Fruit fly (Drosophila melanogaster) whole organism, embryonic: ENCODE measurements around the gene CG13601.
A peak's percentile ranks its signal among the peaks of the same experiment; 100 is the strongest.

Experiments
- Aef1 ChIP-seq: fragments of 200-800 bp; sonication (Bioruptor generic); IDR thresholded peaks from 3 replicates; pipeline ENCODE4 v1.3.6; 2022; ENCODE audit warnings: missing biosample characterization, missing genetic modification characterization
- CG1024 ChIP-seq: fragments of 200-800 bp; sonication (Bioruptor generic); IDR thresholded peaks from 2 replicates; pipeline ENCODE4 v1.3.6; 2022; ENCODE audit warnings: missing biosample characterization, missing genetic modification characterization
- CG11560 ChIP-seq: fragments of 200-800 bp; sonication (Bioruptor generic); IDR thresholded peaks from 3 replicates; pipeline ENCODE4 v1.3.6; 2022; ENCODE audit warnings: missing biosample characterization, missing genetic modification characterization
- CG14860 ChIP-seq: fragments of 200-800 bp; sonication (Bioruptor generic); IDR thresholded peaks from 3 replicates; pipeline ENCODE4 v1.3.6; 2022; ENCODE audit warnings: missing biosample characterization, missing genetic modification characterization; ENCODE audit not compliant: partially characterized antibody
- CG15696 ChIP-seq: fragments of 200-800 bp; sonication (Bioruptor generic); optimal IDR thresholded peaks from 2 replicates; lab custom pipeline; 2019; ENCODE audit warnings: missing biosample characterization, mild to moderate bottlenecking, missing genetic modification characterization, moderate library complexity
- CG16779 ChIP-seq: fragments of 200-800 bp; sonication (Bioruptor generic); IDR thresholded peaks from 2 replicates; pipeline ENCODE4 v1.3.6; 2022; ENCODE audit warnings: missing biosample characterization, missing genetic modification characterization
- CG17328 ChIP-seq: fragments of 200-800 bp; sonication (Bioruptor generic); IDR thresholded peaks from 2 replicates; pipeline ENCODE4 v1.3.6; 2022; ENCODE audit warnings: missing biosample characterization, missing genetic modification characterization
- CG17385 ChIP-seq: fragments of 200-800 bp; sonication (Bioruptor generic); optimal IDR thresholded peaks from 3 replicates; lab custom pipeline; 2018; ENCODE audit warnings: missing biosample characterization, mild to moderate bottlenecking, missing genetic modification characterization
- CG1832 ChIP-seq: fragments of 200-800 bp; sonication (Bioruptor generic); optimal IDR thresholded peaks from 2 replicates; lab custom pipeline; 2017; ENCODE audit warnings: missing biosample characterization, mild to moderate bottlenecking, missing genetic modification characterization, inconsistent platforms
- CG34224 ChIP-seq: fragments of 200-800 bp; sonication (Bioruptor generic); IDR thresholded peaks from 3 replicates; pipeline ENCODE4 v1.3.6; 2022; ENCODE audit warnings: missing biosample characterization, missing genetic modification characterization; ENCODE audit not compliant: partially characterized antibody
- CG34422 ChIP-seq: fragments of 200-800 bp; sonication (Bioruptor generic); IDR thresholded peaks from 3 replicates; pipeline ENCODE4 v1.3.6; 2022; ENCODE audit warnings: missing biosample characterization, missing genetic modification characterization
- CG4282 ChIP-seq: fragments of 200-800 bp; sonication (Bioruptor generic); optimal IDR thresholded peaks from 2 replicates; lab custom pipeline; 2016; ENCODE audit warnings: missing biosample characterization, missing genetic modification characterization
- CG4360 ChIP-seq: fragments of 200-800 bp; sonication (Bioruptor generic); IDR thresholded peaks from 2 replicates; pipeline ENCODE4 v1.3.6; 2022; ENCODE audit warnings: missing biosample characterization, missing genetic modification characterization
- CG4854 ChIP-seq: fragments of 200-800 bp; sonication (Bioruptor generic); optimal IDR thresholded peaks from 2 replicates; lab custom pipeline; 2016; ENCODE audit warnings: missing biosample characterization, missing genetic modification characterization, inconsistent platforms
- CG6689 ChIP-seq: fragments of 200-800 bp; sonication (Bioruptor generic); IDR thresholded peaks from 2 replicates; pipeline ENCODE4 v1.3.6; 2022; ENCODE audit warnings: missing biosample characterization, missing genetic modification characterization
- CG7357 ChIP-seq: fragments of 200-800 bp; sonication (Bioruptor generic); IDR thresholded peaks from 3 replicates; pipeline ENCODE4 v1.3.6; 2022; ENCODE audit warnings: missing biosample characterization, missing genetic modification characterization
- CG7987 ChIP-seq: fragments of 200-800 bp; sonication (Bioruptor generic); optimal IDR thresholded peaks from 2 replicates; lab custom pipeline; 2018; ENCODE audit warnings: missing biosample characterization, mild to moderate bottlenecking, missing genetic modification characterization, moderate library complexity
- CG9609 ChIP-seq: fragments of 200-800 bp; sonication (Bioruptor generic); optimal IDR thresholded peaks from 3 replicates; lab custom pipeline; 2016; ENCODE audit warnings: missing biosample characterization, missing genetic modification characterization
- Chrac-16 ChIP-seq: fragments of 200-800 bp; sonication (Bioruptor generic); optimal IDR thresholded peaks from 3 replicates; lab custom pipeline; 2016; ENCODE audit warnings: missing biosample characterization, missing genetic modification characterization
- Dbx ChIP-seq: fragments of 200-800 bp; sonication (Bioruptor generic); IDR thresholded peaks from 3 replicates; pipeline ENCODE4 v1.3.6; 2022; ENCODE audit warnings: missing biosample characterization, missing genetic modification characterization
- E2f1 ChIP-seq: fragments of 200-800 bp; sonication (Bioruptor generic); IDR thresholded peaks from 2 replicates; pipeline ENCODE4 v1.3.6; 2022; ENCODE audit warnings: missing biosample characterization, missing genetic modification characterization
- HLH3B ChIP-seq: fragments of 200-800 bp; sonication (Bioruptor generic); IDR thresholded peaks from 2 replicates; pipeline ENCODE4 v1.3.6; 2022; ENCODE audit warnings: missing biosample characterization, missing genetic modification characterization
- HLH4C ChIP-seq: fragments of 200-800 bp; sonication (Bioruptor generic); IDR thresholded peaks from 3 replicates; pipeline ENCODE4 v1.3.6; 2022; ENCODE audit warnings: missing biosample characterization, missing genetic modification characterization; ENCODE audit not compliant: partially characterized antibody
- Hr78 ChIP-seq, 2 experiments: fragments of 200-800 bp in 1 of 2; fragments of >200 bp in 1 of 2; sonication (Bioruptor generic) in 1 of 2; optimal IDR thresholded peaks; 2 replicates each; lab custom pipeline; 2017 to 2019; ENCODE audit warnings: missing biosample characterization in 2 of 2, missing genetic modification characterization in 2 of 2, mild to moderate bottlenecking in 1 of 2, moderate library complexity in 1 of 2
- Myb ChIP-seq: fragments of 200-800 bp; sonication (Bioruptor generic); optimal IDR thresholded peaks from 2 replicates; lab custom pipeline; 2016; ENCODE audit warnings: missing biosample characterization, missing genetic modification characterization
- Opbp ChIP-seq: fragments of 200-800 bp; sonication (Bioruptor generic); IDR thresholded peaks from 3 replicates; pipeline ENCODE4 v1.3.6; 2022; ENCODE audit warnings: missing biosample characterization, missing genetic modification characterization; ENCODE audit not compliant: partially characterized antibody
- Ravus ChIP-seq: fragments of 200-800 bp; sonication (Bioruptor generic); IDR thresholded peaks from 2 replicates; pipeline ENCODE4 v1.3.6; 2022; ENCODE audit warnings: missing biosample characterization, missing genetic modification characterization
- Rx ChIP-seq: fragments of 200-800 bp; sonication (Bioruptor generic); IDR thresholded peaks from 2 replicates; pipeline ENCODE4 v1.3.6; 2022; ENCODE audit warnings: missing biosample characterization, missing genetic modification characterization
- Sry-β ChIP-seq: fragments of 200-800 bp; sonication (Bioruptor generic); optimal IDR thresholded peaks from 2 replicates; lab custom pipeline; 2018; ENCODE audit warnings: missing biosample characterization, mild to moderate bottlenecking, missing genetic modification characterization, moderate library complexity
- al ChIP-seq: fragments of 200-800 bp; sonication (Bioruptor generic); IDR thresholded peaks from 2 replicates; pipeline ENCODE4 v1.3.6; 2022; ENCODE audit warnings: missing biosample characterization, missing genetic modification characterization
- amos ChIP-seq: fragments of 200-800 bp; sonication (Bioruptor generic); IDR thresholded peaks from 2 replicates; pipeline ENCODE4 v1.3.6; 2022; ENCODE audit warnings: missing biosample characterization, missing genetic modification characterization; ENCODE audit not compliant: partially characterized antibody
- ap ChIP-seq: fragments of 200-800 bp; sonication (Bioruptor generic); IDR thresholded peaks from 2 replicates; pipeline ENCODE4 v1.3.6; 2022; ENCODE audit warnings: missing biosample characterization, missing genetic modification characterization
- cas ChIP-seq: fragments of 200-800 bp; sonication (Bioruptor generic); IDR thresholded peaks from 2 replicates; pipeline ENCODE4 v1.3.6; 2022; ENCODE audit warnings: missing biosample characterization, missing genetic modification characterization
- chinmo ChIP-seq: fragments of 200-800 bp; sonication (Bioruptor generic); IDR thresholded peaks from 4 replicates; pipeline ENCODE4 v1.3.6; 2022; ENCODE audit warnings: missing biosample characterization, missing genetic modification characterization; ENCODE audit not compliant: partially characterized antibody
- dpn ChIP-seq, 2 experiments: fragments of 200-800 bp; sonication (Bioruptor generic); optimal IDR thresholded peaks; 3 replicates each; lab custom pipeline; 2016; ENCODE audit warnings: missing biosample characterization in 2 of 2, missing genetic modification characterization in 2 of 2
- emc ChIP-seq: fragments of 200-800 bp; sonication (Bioruptor generic); optimal IDR thresholded peaks from 2 replicates; lab custom pipeline; 2016; ENCODE audit warnings: missing biosample characterization, missing genetic modification characterization
- ftz-f1 ChIP-seq: fragments of 200-800 bp; sonication (Bioruptor generic); optimal IDR thresholded peaks from 2 replicates; lab custom pipeline; 2016; ENCODE audit warnings: missing biosample characterization, missing genetic modification characterization
- ham ChIP-seq: fragments of 200-800 bp; sonication (Bioruptor generic); IDR thresholded peaks from 2 replicates; pipeline ENCODE4 v1.3.6; 2022; ENCODE audit warnings: missing biosample characterization, missing genetic modification characterization
- her ChIP-seq: fragments of 200-800 bp; sonication (Bioruptor generic); optimal IDR thresholded peaks from 2 replicates; lab custom pipeline; 2016; ENCODE audit warnings: missing biosample characterization, missing genetic modification characterization
- insv ChIP-seq, 2 experiments: fragments of 200-800 bp; sonication (Bioruptor generic); optimal IDR thresholded peaks; 3 replicates each; lab custom pipeline; 2016 to 2018; ENCODE audit warnings: missing biosample characterization in 2 of 2, missing genetic modification characterization in 2 of 2
- inv ChIP-seq: fragments of 200-800 bp; sonication (Bioruptor generic); IDR thresholded peaks from 2 replicates; pipeline ENCODE4 v1.3.6; 2022; ENCODE audit warnings: missing biosample characterization, missing genetic modification characterization; ENCODE audit not compliant: partially characterized antibody
- jigr1 ChIP-seq: fragments of 200-800 bp; sonication (Bioruptor generic); IDR thresholded peaks from 3 replicates; pipeline ENCODE4 v1.3.6; 2022; ENCODE audit warnings: missing biosample characterization, missing genetic modification characterization
- lbe ChIP-seq: fragments of 200-800 bp; sonication (Bioruptor generic); optimal IDR thresholded peaks from 2 replicates; lab custom pipeline; 2016; ENCODE audit warnings: missing biosample characterization, mild to moderate bottlenecking, missing genetic modification characterization
- nerfin-1 ChIP-seq: fragments of 200-800 bp; sonication (Bioruptor generic); optimal IDR thresholded peaks from 3 replicates; lab custom pipeline; 2019; ENCODE audit warnings: missing biosample characterization, mild to moderate bottlenecking, missing genetic modification characterization, moderate library complexity
- nmo ChIP-seq: fragments of 200-800 bp; sonication (Bioruptor generic); optimal IDR thresholded peaks from 2 replicates; lab custom pipeline; 2018; ENCODE audit warnings: missing biosample characterization, mild to moderate bottlenecking, missing genetic modification characterization, moderate library complexity
- nom ChIP-seq: fragments of 200-800 bp; sonication (Bioruptor generic); optimal IDR thresholded peaks from 2 replicates; lab custom pipeline; 2017; ENCODE audit warnings: missing biosample characterization, missing genetic modification characterization, mild to moderate bottlenecking, moderate library complexity, missing genetic modification reagents
- sob ChIP-seq: fragments of 200-800 bp; sonication (Bioruptor generic); IDR thresholded peaks from 2 replicates; pipeline ENCODE4 v1.3.6; 2022; ENCODE audit warnings: missing biosample characterization, missing genetic modification characterization
- unc-4 ChIP-seq: fragments of 200-800 bp; sonication (Bioruptor generic); IDR thresholded peaks from 2 replicates; pipeline ENCODE4 v1.3.6; 2022; ENCODE audit warnings: missing biosample characterization, missing genetic modification characterization; ENCODE audit not compliant: partially characterized antibody
- zfh1 ChIP-seq: fragments of 200-800 bp; sonication (Bioruptor generic); IDR thresholded peaks from 3 replicates; pipeline ENCODE4 v1.3.6; 2022; ENCODE audit warnings: missing biosample characterization, missing genetic modification characterization
- zfh2 ChIP-seq: fragments of 200-800 bp; sonication (Bioruptor generic); optimal IDR thresholded peaks from 2 replicates; lab custom pipeline; 2016; ENCODE audit warnings: missing biosample characterization, missing genetic modification characterization

CG13601 gene

DNA sequence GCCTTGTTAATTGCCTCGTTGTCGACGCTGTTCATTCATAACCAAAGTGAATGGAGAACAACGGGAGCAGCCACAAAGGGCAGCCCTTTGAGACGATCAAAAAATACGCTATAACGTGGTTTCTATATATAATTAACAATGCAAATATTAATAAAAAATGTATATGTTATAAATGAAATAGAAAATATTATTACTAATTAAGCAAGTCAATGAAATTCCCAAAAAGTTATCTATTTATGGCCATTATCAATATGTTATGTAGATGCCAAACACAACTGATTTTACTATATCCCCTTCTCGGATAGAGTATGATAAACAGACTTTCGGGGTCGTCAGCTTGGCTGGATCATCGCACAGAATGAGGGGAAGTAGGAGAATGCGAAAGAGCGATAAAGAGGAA, 42.0 kb upstream of the CG13601 start (continued):
- TF ChIP-seq Aef1 (GFP tag; lab: Robert Waterston, UW) (peak; percentile 43; the same call in 2 of the 3 replicates), CG11560 (tag; lab: Robert Waterston, UW) (no peak), sob (GFP tag; lab: Robert Waterston, UW) (0 out of 2 replicates have a peak, but pooled peaks have one; percentile 32), CG1832 (GFP tag; lab: Kevin White, UChicago) (no peak), CG34422 (GFP tag; lab: Robert Waterston, UW) (no peak; the same call in 1 of the 3 replicates), Sry-β (GFP tag; lab: Kevin White, UChicago) (no peak), CG7987 (GFP tag; lab: Kevin White, UChicago) (no peak), CG6689 (GFP tag; lab: Robert Waterston, UW) (peak; percentile 52), nmo (peak; percentile 48), dpn (GFP tag; optimal IDR thresholded peaks at IDR 0.05; lab: Kevin White, UChicago) (peak in 1 of 2 experiments; percentile 16), ap (GFP tag; lab: Robert Waterston, UW) (no peak; the same call in 1 of the 2 replicates), cas (GFP tag; lab: Robert Waterston, UW) (0 out of 2 replicates have a peak, but pooled peaks have one; percentile 39), Hr78 (GFP tag; optimal IDR thresholded peaks at IDR 0.05; lab: Kevin White, UChicago) (peak in 1 of 2 experiments; percentile 35), inv (GFP tag; lab: Robert Waterston, UW) (no peak), CG17328 (GFP tag; lab: Robert Waterston, UW) (peak; percentile 42; the same call in 1 of the 2 replicates), CG17385 (GFP tag; lab: Kevin White, UChicago) (peak; percentile 40), CG4360 (no peak), emc (GFP tag; lab: Kevin White, UChicago) (no peak), CG4282 (GFP tag; lab: Kevin White, UChicago) (no peak), ham (GFP tag; lab: Robert Waterston, UW) (no peak), zfh1 (GFP tag; lab: Robert Waterston, UW) (peak; percentile 29; the same call in 2 of the 3 replicates), HLH4C (GFP tag; lab: Robert Waterston, UW) (no peak), al (peak; percentile 56), CG1024 (GFP tag; lab: Robert Waterston, UW) (0 out of 2 replicates have a peak, but pooled peaks have one; percentile 27), Chrac-16 (GFP tag; lab: Kevin White, UChicago) (no peak), CG4854 (GFP tag; lab: Kevin White, UChicago) (no peak), lbe (no peak), HLH3B (GFP tag; lab: Robert Waterston, UW) (peak; percentile 63), insv (GFP tag; optimal IDR thresholded peaks at IDR 0.05; lab: Kevin White, UChicago) (no peak), CG16779 (no peak), CG9609 (GFP tag; lab: Kevin White, UChicago) (no peak), ftz-f1 (no peak), nom (GFP tag; lab: Kevin White, UChicago) (no peak), amos (GFP tag; lab: Robert Waterston, UW) (no peak), Dbx (peak; percentile 35; the same call in 2 of the 3 replicates), Rx (GFP tag; lab: Robert Waterston, UW) (no peak), Ravus (GFP tag; lab: Robert Waterston, UW) (no peak), her (GFP tag; lab: Kevin White, UChicago) (no peak), CG34224 (no peak), nerfin-1 (tag; lab: Kevin White, UChicago) (peak; percentile 33), unc-4 (GFP tag; lab: Robert Waterston, UW) (no peak), jigr1 (GFP tag; lab: Robert Waterston, UW) (no peak), Opbp (GFP tag; lab: Robert Waterston, UW) (no peak), CG14860 (no peak), E2f1 (GFP tag; lab: Robert Waterston, UW) (0 out of 2 replicates have a peak, but pooled peaks have one; percentile 25), CG15696 (tag; lab: Kevin White, UChicago) (no peak), Myb (no peak), zfh2 (GFP tag; lab: Kevin White, UChicago) (no peak), CG7357 (GFP tag; lab: Robert Waterston, UW) (peak; percentile 52; the same call in 2 of the 3 replicates), chinmo (GFP tag; lab: Robert Waterston, UW) (no peak)
